Fruit fly (Drosophila melanogaster) whole organism, embryonic: Measurements from ENCODE around the gene ftz.

Source experiments
- Atf3 ChIP-seq: fragments of 200-800 bp; sonication (Bioruptor generic); optimal IDR thresholded peaks from 3 replicates; lab custom pipeline; 2016; ENCODE audit warnings: missing biosample characterization, missing genetic modification characterization
- B-H2 ChIP-seq: fragments of 200-800 bp; sonication (Bioruptor generic); optimal IDR thresholded peaks from 2 replicates; lab custom pipeline; 2018; ENCODE audit warnings: missing biosample characterization, mild to moderate bottlenecking, missing genetic modification characterization
- CG10274 ChIP-seq: fragments of 200-800 bp; sonication (Bioruptor generic); optimal IDR thresholded peaks from 3 replicates; lab custom pipeline; 2017; ENCODE audit warnings: missing biosample characterization, mild to moderate bottlenecking, missing genetic modification characterization
- CG10321 ChIP-seq: fragments of 200-800 bp; sonication (Bioruptor generic); IDR thresholded peaks from 2 replicates; pipeline ENCODE4 v1.3.6; 2022; ENCODE audit warnings: missing biosample characterization, missing genetic modification characterization
- CG11093 ChIP-seq: fragments of 200-800 bp; sonication (Bioruptor generic); IDR thresholded peaks from 3 replicates; pipeline ENCODE4 v1.3.6; 2022; ENCODE audit warnings: missing biosample characterization, missing genetic modification characterization
- CG12236 ChIP-seq: fragments of 200-800 bp; sonication (Bioruptor generic); optimal IDR thresholded peaks from 2 replicates; lab custom pipeline; 2016; ENCODE audit warnings: missing biosample characterization, missing genetic modification characterization
- CG14014 ChIP-seq: fragments of 200-800 bp; sonication (Bioruptor generic); IDR thresholded peaks from 2 replicates; pipeline ENCODE4 v1.3.6; 2022; ENCODE audit warnings: missing biosample characterization, missing genetic modification characterization
- CG14441 ChIP-seq: fragments of 200-800 bp; sonication (Bioruptor generic); IDR thresholded peaks from 2 replicates; pipeline ENCODE4 v1.3.6; 2022; ENCODE audit warnings: missing biosample characterization, missing genetic modification characterization
- CG15479 ChIP-seq: fragments of 200-800 bp; sonication (Bioruptor generic); optimal IDR thresholded peaks from 3 replicates; lab custom pipeline; 2019; ENCODE audit warnings: missing biosample characterization, mild to moderate bottlenecking, missing genetic modification characterization, moderate library complexity
- CG16813 ChIP-seq: fragments of 200-800 bp; sonication (Bioruptor generic); IDR thresholded peaks from 3 replicates; pipeline ENCODE4 v1.3.6; 2022; ENCODE audit warnings: missing biosample characterization, missing genetic modification characterization; ENCODE audit not compliant: partially characterized antibody
- CG17328 ChIP-seq: fragments of 200-800 bp; sonication (Bioruptor generic); IDR thresholded peaks from 2 replicates; pipeline ENCODE4 v1.3.6; 2022; ENCODE audit warnings: missing biosample characterization, missing genetic modification characterization
- CG17385 ChIP-seq: fragments of 200-800 bp; sonication (Bioruptor generic); optimal IDR thresholded peaks from 3 replicates; lab custom pipeline; 2018; ENCODE audit warnings: missing biosample characterization, mild to moderate bottlenecking, missing genetic modification characterization
- CG17612 ChIP-seq: fragments of 200-800 bp; sonication (Bioruptor generic); IDR thresholded peaks from 2 replicates; pipeline ENCODE4 v1.3.6; 2022; ENCODE audit warnings: missing biosample characterization, missing genetic modification characterization
- CG17802 ChIP-seq: fragments of 200-800 bp; sonication (Bioruptor generic); optimal IDR thresholded peaks from 2 replicates; lab custom pipeline; 2018; ENCODE audit warnings: missing biosample characterization, mild to moderate bottlenecking, missing genetic modification characterization, moderate library complexity
- CG6272 ChIP-seq: fragments of 200-800 bp; sonication (Bioruptor generic); IDR thresholded peaks from 2 replicates; pipeline ENCODE4 v1.3.6; 2022; ENCODE audit warnings: missing biosample characterization, missing genetic modification characterization
- CG7357 ChIP-seq: fragments of 200-800 bp; sonication (Bioruptor generic); IDR thresholded peaks from 3 replicates; pipeline ENCODE4 v1.3.6; 2022; ENCODE audit warnings: missing biosample characterization, missing genetic modification characterization
- CG7745 ChIP-seq: fragments of 200-800 bp; sonication (Bioruptor generic); optimal IDR thresholded peaks from 2 replicates; lab custom pipeline; 2018; ENCODE audit warnings: missing biosample characterization, mild to moderate bottlenecking, missing genetic modification characterization, moderate library complexity
- CG9437 ChIP-seq: fragments of 200-800 bp; sonication (Bioruptor generic); optimal IDR thresholded peaks from 2 replicates; lab custom pipeline; 2018; ENCODE audit warnings: missing biosample characterization, mild to moderate bottlenecking, missing genetic modification characterization
- D19A ChIP-seq: fragments of 200-800 bp; optimal IDR thresholded peaks from 3 replicates; lab custom pipeline; 2019; ENCODE audit warnings: missing biosample characterization, mild to moderate bottlenecking, missing genetic modification characterization, moderate library complexity
- E2f2 ChIP-seq: fragments of 200-800 bp; sonication (Bioruptor generic); IDR thresholded peaks from 2 replicates; pipeline ENCODE4 v1.3.6; 2022; ENCODE audit warnings: missing biosample characterization, missing genetic modification characterization
- Ets65A ChIP-seq: fragments of 200-800 bp; sonication (Bioruptor generic); peaks from one replicate; lab custom pipeline; 2016; ENCODE audit warnings: missing biosample characterization, missing genetic modification characterization
- Fer1 ChIP-seq: fragments of 200-800 bp; sonication (Bioruptor generic); optimal IDR thresholded peaks from 2 replicates; lab custom pipeline; 2017; ENCODE audit warnings: missing biosample characterization, mild to moderate bottlenecking, missing genetic modification characterization
- HLH54F ChIP-seq: fragments of 200-800 bp; sonication (Bioruptor generic); optimal IDR thresholded peaks from 3 replicates; lab custom pipeline; 2016; ENCODE audit warnings: missing biosample characterization, missing genetic modification characterization
- Mes4 ChIP-seq: fragments of 200-800 bp; sonication (Bioruptor generic); optimal IDR thresholded peaks from 2 replicates; lab custom pipeline; 2016; ENCODE audit warnings: missing biosample characterization, missing genetic modification characterization
- Nf-YB ChIP-seq: fragments of 200-800 bp; sonication (Bioruptor generic); optimal IDR thresholded peaks from 3 replicates; lab custom pipeline; 2019; ENCODE audit warnings: missing biosample characterization, mild to moderate bottlenecking, missing genetic modification characterization, moderate library complexity
- Six4 ChIP-seq: fragments of 200-800 bp; sonication (Bioruptor generic); optimal IDR thresholded peaks from 2 replicates; lab custom pipeline; 2016; ENCODE audit warnings: missing biosample characterization, missing genetic modification characterization
- Taf1 ChIP-seq: fragments of 200-800 bp; sonication (Bioruptor generic); IDR thresholded peaks from 2 replicates; pipeline ENCODE4 v1.3.6; 2022; ENCODE audit warnings: missing biosample characterization, missing genetic modification characterization
- ato ChIP-seq: fragments of 200-800 bp; sonication (Bioruptor generic); IDR thresholded peaks from 2 replicates; pipeline ENCODE4 v1.3.6; 2022; ENCODE audit warnings: missing biosample characterization, missing genetic modification characterization; ENCODE audit not compliant: partially characterized antibody
- cg ChIP-seq: fragments of 200-800 bp; sonication (Bioruptor generic); optimal IDR thresholded peaks from 3 replicates; lab custom pipeline; 2019; ENCODE audit warnings: missing biosample characterization, mild to moderate bottlenecking, missing genetic modification characterization, moderate library complexity
- chinmo ChIP-seq: fragments of 200-800 bp; sonication (Bioruptor generic); IDR thresholded peaks from 4 replicates; pipeline ENCODE4 v1.3.6; 2022; ENCODE audit warnings: missing biosample characterization, missing genetic modification characterization; ENCODE audit not compliant: partially characterized antibody
- chm ChIP-seq: fragments of 200-800 bp; sonication (Bioruptor generic); IDR thresholded peaks from 2 replicates; pipeline ENCODE4 v1.3.6; 2022; ENCODE audit warnings: missing biosample characterization, missing genetic modification characterization
- chn ChIP-seq: fragments of 200-800 bp; sonication (Bioruptor generic); optimal IDR thresholded peaks from 2 replicates; lab custom pipeline; 2016; ENCODE audit warnings: missing biosample characterization, missing genetic modification characterization
- ci ChIP-seq: fragments of 200-800 bp; sonication (Bioruptor generic); IDR thresholded peaks from 3 replicates; pipeline ENCODE4 v1.3.6; 2022; ENCODE audit warnings: missing biosample characterization, missing genetic modification characterization
- cwo ChIP-seq: fragments of 200-800 bp; sonication (Bioruptor generic); optimal IDR thresholded peaks from 3 replicates; lab custom pipeline; 2017; ENCODE audit warnings: missing biosample characterization, missing genetic modification characterization, mild to moderate bottlenecking, moderate library complexity, missing genetic modification reagents
- ems ChIP-seq: fragments of 200-800 bp; sonication (Bioruptor generic); optimal IDR thresholded peaks from 3 replicates; lab custom pipeline; 2016; ENCODE audit warnings: missing biosample characterization, missing genetic modification characterization
- ewg ChIP-seq: fragments of 200-800 bp; sonication (Bioruptor generic); optimal IDR thresholded peaks from 3 replicates; lab custom pipeline; 2017; ENCODE audit warnings: mild to moderate bottlenecking, missing biosample characterization, missing genetic modification reagents, missing genetic modification characterization
- exex ChIP-seq: fragments of 200-800 bp; sonication (Bioruptor generic); optimal IDR thresholded peaks from 4 replicates; lab custom pipeline; 2018; ENCODE audit warnings: missing biosample characterization, mild to moderate bottlenecking, missing genetic modification characterization, moderate library complexity
- gfzf ChIP-seq: fragments of 200-800 bp; sonication (Bioruptor generic); optimal IDR thresholded peaks from 2 replicates; lab custom pipeline; 2016; ENCODE audit warnings: missing biosample characterization, mild to moderate bottlenecking, missing genetic modification characterization, moderate library complexity
- ham ChIP-seq: fragments of 200-800 bp; sonication (Bioruptor generic); IDR thresholded peaks from 2 replicates; pipeline ENCODE4 v1.3.6; 2022; ENCODE audit warnings: missing biosample characterization, missing genetic modification characterization
- hkb ChIP-seq, 2 experiments: fragments of 200-800 bp in 1 of 2; fragments of >200 bp in 1 of 2; sonication (Bioruptor generic) in 1 of 2; IDR thresholded peaks in 1 of 2; optimal IDR thresholded peaks in 1 of 2; 2 replicates each; pipeline versions ENCODE4 v1.3.6 to Lab custom; 2017 to 2022; ENCODE audit warnings: missing biosample characterization in 1 of 2, missing genetic modification characterization in 1 of 2
- insv ChIP-seq, 2 experiments: fragments of 200-800 bp; sonication (Bioruptor generic); optimal IDR thresholded peaks; 3 replicates each; lab custom pipeline; 2016 to 2018; ENCODE audit warnings: missing biosample characterization in 2 of 2, missing genetic modification characterization in 2 of 2
- kay ChIP-seq: fragments of 200-800 bp; sonication (Bioruptor generic); optimal IDR thresholded peaks from 2 replicates; lab custom pipeline; 2016; ENCODE audit warnings: missing biosample characterization, missing genetic modification characterization
- ken ChIP-seq: fragments of 200-800 bp; sonication (Bioruptor generic); IDR thresholded peaks from 3 replicates; pipeline ENCODE4 v1.3.6; 2022; ENCODE audit warnings: missing biosample characterization, missing genetic modification characterization
- kni ChIP-seq: fragments of 200-800 bp; sonication (Bioruptor generic); optimal IDR thresholded peaks from 3 replicates; lab custom pipeline; 2017; ENCODE audit warnings: mild to moderate bottlenecking, missing biosample characterization, missing genetic modification reagents, missing genetic modification characterization
- maf-S ChIP-seq: fragments of 200-800 bp; sonication (Bioruptor generic); optimal IDR thresholded peaks from 2 replicates; lab custom pipeline; 2016; ENCODE audit warnings: missing biosample characterization, missing genetic modification characterization
- sob ChIP-seq: fragments of 200-800 bp; sonication (Bioruptor generic); IDR thresholded peaks from 2 replicates; pipeline ENCODE4 v1.3.6; 2022; ENCODE audit warnings: missing biosample characterization, missing genetic modification characterization
- trh ChIP-seq: fragments of 200-800 bp; sonication (Bioruptor generic); optimal IDR thresholded peaks from 2 replicates; lab custom pipeline; 2016; ENCODE audit warnings: missing biosample characterization, missing genetic modification characterization
- ttk ChIP-seq: fragments of 200-800 bp; sonication (Bioruptor generic); IDR thresholded peaks from 2 replicates; pipeline ENCODE4 v2.1.2; 2022; ENCODE audit warnings: missing biosample characterization, missing genetic modification characterization
- vnd ChIP-seq: fragments of 200-800 bp; sonication (Bioruptor generic); IDR thresholded peaks from 3 replicates; pipeline ENCODE4 v1.3.6; 2022; ENCODE audit warnings: missing biosample characterization, missing genetic modification characterization; ENCODE audit not compliant: partially characterized antibody
- zfh1 ChIP-seq: fragments of 200-800 bp; sonication (Bioruptor generic); IDR thresholded peaks from 3 replicates; pipeline ENCODE4 v1.3.6; 2022; ENCODE audit warnings: missing biosample characterization, missing genetic modification characterization

The ftz gene

dm6 chr3R:6914396-6914795 is 50.3 kb downstream of the ftz start (continued):
- TF ChIP-seq B-H2 (GFP tag; lab: Kevin White, UChicago) (no peak), Nf-YB (GFP tag; lab: Kevin White, UChicago) (peak; percentile 41), CG12236 (peak; percentile 67), ems (peak; percentile 63), CG14441 (GFP tag; lab: Robert Waterston, UW) (peak; percentile 64), CG6272 (GFP tag; lab: Robert Waterston, UW) (peak; percentile 76), CG7745 (tag; lab: Kevin White, UChicago) (no peak), CG15479 (peak; percentile 72), CG9437 (GFP tag; lab: Kevin White, UChicago) (peak; percentile 4), maf-S (GFP tag; lab: Kevin White, UChicago) (peak; percentile 46), sob (GFP tag; lab: Robert Waterston, UW) (peak; percentile 69; the same call in 1 of the 2 replicates), trh (GFP tag; lab: Kevin White, UChicago) (no peak), zfh1 (GFP tag; lab: Robert Waterston, UW) (peak; percentile 89), ato (no peak), exex (tag; lab: Kevin White, UChicago) (peak; percentile 11), Ets65A (GFP tag; lab: Kevin White, UChicago) (peak; percentile 95), Atf3 (no peak), vnd (GFP tag; lab: Robert Waterston, UW) (no peak), ewg (peak; percentile 9), CG11093 (GFP tag; lab: Robert Waterston, UW) (peak; percentile 72; the same call in 1 of the 3 replicates), D19A (tag; lab: Kevin White, UChicago) (peak; percentile 75), CG17385 (GFP tag; lab: Kevin White, UChicago) (peak; percentile 57), Six4 (GFP tag; lab: Kevin White, UChicago) (peak; percentile 62), ken (GFP tag; lab: Robert Waterston, UW) (peak; percentile 66; the same call in 2 of the 3 replicates), ham (GFP tag; lab: Robert Waterston, UW) (no peak), gfzf (GFP tag; lab: Kevin White, UChicago) (no peak), hkb (optimal IDR thresholded peaks at IDR 0.05; lab: Kevin White, UChicago) (no peak), hkb (GFP tag; IDR thresholded peaks at IDR 0.05; lab: Robert Waterston, UW) (peak; percentile 78), Fer1 (peak; percentile 67), CG14014 (GFP tag; lab: Robert Waterston, UW) (peak; percentile 58; the same call in 1 of the 2 replicates), CG16813 (GFP tag; lab: Robert Waterston, UW) (no peak), HLH54F (GFP tag; lab: Kevin White, UChicago) (peak; percentile 42), E2f2 (GFP tag; lab: Robert Waterston, UW) (no peak; the same call in 1 of the 2 replicates), ci (GFP tag; lab: Robert Waterston, UW) (peak; percentile 81), ttk (GFP tag; lab: Robert Waterston, UW) (peak; percentile 25; the same call in 1 of the 2 replicates), Mes4 (GFP tag; lab: Kevin White, UChicago) (peak; percentile 47), cg (GFP tag; lab: Kevin White, UChicago) (no peak), kay (GFP tag; lab: Kevin White, UChicago) (peak; percentile 3), CG17612 (GFP tag; lab: Robert Waterston, UW) (no peak), CG10274 (GFP tag; lab: Kevin White, UChicago) (peak; percentile 55), chn (GFP tag; lab: Kevin White, UChicago) (peak; percentile 68), CG17802 (tag; lab: Kevin White, UChicago) (peak; percentile 22), chm (peak; percentile 69; the same call in 1 of the 2 replicates), cwo (GFP tag; lab: Kevin White, UChicago) (peak; percentile 42), Taf1 (GFP tag; lab: Robert Waterston, UW) (no peak), kni (GFP tag; lab: Kevin White, UChicago) (peak; percentile 17), CG17328 (peak; percentile 74), CG10321 (GFP tag; lab: Robert Waterston, UW) (no peak), insv (GFP tag; optimal IDR thresholded peaks at IDR 0.05; lab: Kevin White, UChicago) (no peak), CG7357 (GFP tag; lab: Robert Waterston, UW) (peak; percentile 53; the same call in 2 of the 3 replicates), chinmo (GFP tag; lab: Robert Waterston, UW) (no peak)
